Worm (Caenorhabditis elegans) whole organism, midembryonic: ENCODE results near the gene F10E9.12.

Experiments used
- T22C8.4 ChIP-seq: fragments of 200-800 bp; sonication (Bioruptor generic); IDR thresholded peaks from 2 replicates; pipeline ENCODE4 v1.3.6; 2022; ENCODE audit warnings: missing genetic modification characterization, missing compliant biosample characterization
- cog-1 ChIP-seq: sonication (generic microtip); optimal IDR thresholded peaks from 2 replicates; lab custom pipeline; 2016; ENCODE audit warnings: missing genetic modification characterization, missing compliant biosample characterization
- flt-1 ChIP-seq: fragments of 200-800 bp; sonication (Bioruptor generic); IDR thresholded peaks from 2 replicates; pipeline ENCODE4 v1.3.6; 2022; ENCODE audit warnings: missing genetic modification characterization, missing compliant biosample characterization
- klf-2 ChIP-seq: fragments of 200-800 bp; sonication (Bioruptor generic); conservative IDR thresholded peaks from 2 replicates; pipeline ENCODE4 v1.3.6; 2022; ENCODE audit warnings: missing genetic modification reagents, missing genetic modification characterization, missing compliant biosample characterization
- med-1 ChIP-seq: sonication (generic microtip); optimal IDR thresholded peaks from 2 replicates; lab custom pipeline; 2017; ENCODE audit warnings: missing genetic modification characterization, mild to moderate bottlenecking, missing compliant biosample characterization, antibody characterized with exemption, missing genetic modification reagents; ENCODE audit not compliant: insufficient read depth
- ref-1 ChIP-seq: fragments of 200-800 bp; sonication (Bioruptor generic); conservative IDR thresholded peaks from 2 replicates; pipeline ENCODE4 v1.3.6; 2022; ENCODE audit warnings: missing genetic modification reagents, missing genetic modification characterization, missing compliant biosample characterization
- tab-1 ChIP-seq: fragments of 200-800 bp; sonication (Bioruptor generic); IDR thresholded peaks from 2 replicates; pipeline ENCODE4 v1.3.6; 2022; ENCODE audit warnings: missing genetic modification characterization, missing compliant biosample characterization
- ztf-23 ChIP-seq: fragments of 200-800 bp; sonication (Bioruptor generic); IDR thresholded peaks from 2 replicates; pipeline ENCODE4 v1.3.6; 2022; ENCODE audit warnings: missing genetic modification reagents, missing genetic modification characterization, missing compliant biosample characterization
- ztf-29 ChIP-seq: fragments of 200-800 bp; sonication (Bioruptor generic); IDR thresholded peaks from 2 replicates; pipeline ENCODE4 v1.3.6; 2022; ENCODE audit warnings: missing genetic modification reagents, missing genetic modification characterization, missing compliant biosample characterization

The F10E9.12 gene

ce11 chrIII:8355462-8355815, 31.1 kb downstream of the F10E9.12 start:
- TF ChIP-seq ztf-23 (GFP tag; lab: Robert Waterston, UW) (no peak), ztf-29 (GFP tag; lab: Robert Waterston, UW) (no peak), flt-1 (GFP tag; lab: Robert Waterston, UW) (no peak), klf-2 (GFP tag; lab: Robert Waterston, UW) (no peak), med-1 (GFP tag; lab: Kevin White, UChicago) (no peak), T22C8.4 (GFP tag; lab: Robert Waterston, UW) (no peak), ref-1 (GFP tag; lab: Robert Waterston, UW) (no peak), cog-1 (tag; lab: Kevin White, UChicago) (no peak), tab-1 (GFP tag; lab: Robert Waterston, UW) (no peak)

ce11 chrIII:8356407-8356881, 32.1 kb downstream of the F10E9.12 start:
- TF ChIP-seq ztf-29 (GFP tag; lab: Robert Waterston, UW) (peak; percentile 27; the same call in 1 of the 2 replicates), ztf-23 (GFP tag; lab: Robert Waterston, UW) (no peak), flt-1 (GFP tag; lab: Robert Waterston, UW) (peak; percentile 68), cog-1 (tag; lab: Kevin White, UChicago) (peak; percentile 67)

ce11 chrIII:8358213-8358672, 33.9 kb downstream of the F10E9.12 start, which contains the start of the genes R05D3.8 and rfp-1:
TSS of gene R05D3.8 (minus strand) at chrIII:8358327.
TSS of gene rfp-1 (plus strand) at chrIII:8358622.
- TF ChIP-seq tab-1 (GFP tag; lab: Robert Waterston, UW) (no peak), cog-1 (tag; lab: Kevin White, UChicago) (peak; percentile 9)

ce11 chrIII:8363253-8364061, 39.1 kb downstream of the F10E9.12 start, which contains the start of gene R05D3.3:
TSS of gene R05D3.3 (plus strand) at chrIII:8364011.
- no peak for TF ChIP-seq cog-1 (tag; lab: Kevin White, UChicago)
- no peak for TF ChIP-seq ref-1 (GFP tag; lab: Robert Waterston, UW)
- no peak for TF ChIP-seq flt-1 (GFP tag; lab: Robert Waterston, UW)
- no peak for TF ChIP-seq klf-2 (GFP tag; lab: Robert Waterston, UW)
- no peak for TF ChIP-seq tab-1 (GFP tag; lab: Robert Waterston, UW)
- no peak for TF ChIP-seq ztf-29 (GFP tag; lab: Robert Waterston, UW)
- TF ChIP-seq med-1 (GFP tag; lab: Kevin White, UChicago) = no peak
- no peak for TF ChIP-seq T22C8.4 (GFP tag; lab: Robert Waterston, UW)
- TF ChIP-seq ztf-23 (GFP tag; lab: Robert Waterston, UW) = no peak

ce11 chrIII:8368619-8369018, 44.3 kb downstream of the F10E9.12 start, which contains the start of gene R05D3.9:
TSS of gene R05D3.9 (minus strand) at chrIII:8368719.
- no peak for TF ChIP-seq tab-1 (GFP tag; lab: Robert Waterston, UW)
- TF ChIP-seq ref-1 (GFP tag; lab: Robert Waterston, UW) = no peak
- TF ChIP-seq flt-1 (GFP tag; lab: Robert Waterston, UW) = no peak
- TF ChIP-seq cog-1 (tag; lab: Kevin White, UChicago) = no peak

- TF ChIP-seq T22C8.4 (GFP tag; lab: Robert Waterston, UW) = no peak
- TF ChIP-seq ztf-29 (GFP tag; lab: Robert Waterston, UW) = no peak
- TF ChIP-seq med-1 (GFP tag; lab: Kevin White, UChicago) = no peak
- TF ChIP-seq cog-1 (tag; lab: Kevin White, UChicago) = no peak
- no peak for TF ChIP-seq tab-1 (GFP tag; lab: Robert Waterston, UW)
- no peak for TF ChIP-seq ztf-23 (GFP tag; lab: Robert Waterston, UW)
Observed at ce11 chrIII:8369172-8369571, 44.8 kb downstream of the F10E9.12 start.

ce11 chrIII:8370188-8370587, 45.8 kb downstream of the F10E9.12 start:
- no peak for TF ChIP-seq ztf-23 (GFP tag; lab: Robert Waterston, UW)
- TF ChIP-seq flt-1 (GFP tag; lab: Robert Waterston, UW) = no peak
- TF ChIP-seq ztf-29 (GFP tag; lab: Robert Waterston, UW) = no peak

- TF ChIP-seq ztf-23 (GFP tag; lab: Robert Waterston, UW) = no peak
- no peak for TF ChIP-seq T22C8.4 (GFP tag; lab: Robert Waterston, UW)
- no peak for TF ChIP-seq klf-2 (GFP tag; lab: Robert Waterston, UW)
- TF ChIP-seq ztf-29 (GFP tag; lab: Robert Waterston, UW) = no peak
- TF ChIP-seq ref-1 (GFP tag; lab: Robert Waterston, UW) = no peak
- no peak for TF ChIP-seq cog-1 (tag; lab: Kevin White, UChicago)
- TF ChIP-seq med-1 (GFP tag; lab: Kevin White, UChicago) = no peak
- TF ChIP-seq tab-1 (GFP tag; lab: Robert Waterston, UW) = no peak
- no peak for TF ChIP-seq flt-1 (GFP tag; lab: Robert Waterston, UW)
Observed at ce11 chrIII:8370846-8371257, 46.5 kb downstream of the F10E9.12 start.

ce11 chrIII:8371595-8372305, 47.4 kb downstream of the F10E9.12 start, which contains the start of gene lmbr-1:
TSS of gene lmbr-1 (plus strand) at chrIII:8372255.
- TF ChIP-seq klf-2 (GFP tag; lab: Robert Waterston, UW) = no peak
- TF ChIP-seq flt-1 (GFP tag; lab: Robert Waterston, UW) = no peak
